Worm (Caenorhabditis elegans) whole organism, L4 larva: ENCODE data around the gene C18A3.10.

Experiments
- D1046.2 ChIP-seq: fragments of 200-800 bp; sonication (Bioruptor generic); IDR thresholded peaks from 2 replicates; pipeline ENCODE4 v1.3.6; 2022; ENCODE audit warnings: missing genetic modification characterization, missing compliant biosample characterization
- F44E2.7 ChIP-seq: fragments of 200-800 bp; sonication (Bioruptor generic); IDR thresholded peaks from 2 replicates; pipeline ENCODE4 v2.1.2; 2022; ENCODE audit warnings: missing genetic modification characterization, missing compliant biosample characterization
- T20F7.1 ChIP-seq: fragments of 200-800 bp; sonication (Bioruptor generic); optimal IDR thresholded peaks from 2 replicates; lab custom pipeline; 2018; ENCODE audit warnings: mild to moderate bottlenecking, missing genetic modification characterization, missing compliant biosample characterization
- Y48G9A.11 ChIP-seq: fragments of 200-800 bp; sonication (Bioruptor generic); IDR thresholded peaks from 2 replicates; pipeline ENCODE4 v1.3.6; 2022; ENCODE audit warnings: missing genetic modification reagents, missing genetic modification characterization, missing compliant biosample characterization
- ZK337.2 ChIP-seq: fragments of 200-800 bp; sonication (Bioruptor generic); IDR thresholded peaks from 2 replicates; pipeline ENCODE4 v1.3.6; 2022; ENCODE audit warnings: missing genetic modification reagents, missing genetic modification characterization, missing compliant biosample characterization
- ama-1 ChIP-seq: fragments of 150-350 bp; optimal IDR thresholded peaks from 2 replicates; lab custom pipeline; 2014; ENCODE audit warnings: inconsistent platforms, mixed read lengths
- arid-1 ChIP-seq: fragments of 200-800 bp; sonication (Bioruptor generic); conservative IDR thresholded peaks from 2 replicates; pipeline ENCODE4 v1.3.6; 2022; ENCODE audit warnings: missing genetic modification reagents, missing genetic modification characterization, missing compliant biosample characterization
- ceh-32 ChIP-seq: sonication (generic microtip); optimal IDR thresholded peaks from 2 replicates; lab custom pipeline; 2016; ENCODE audit warnings: mild to moderate bottlenecking, missing genetic modification characterization, missing compliant biosample characterization; ENCODE audit not compliant: poor library complexity
- ceh-44 ChIP-seq: fragments of 200-800 bp; sonication (Bioruptor generic); IDR thresholded peaks from 2 replicates; pipeline ENCODE4 v1.3.6; 2022; ENCODE audit warnings: missing genetic modification reagents, missing genetic modification characterization, missing compliant biosample characterization
- ceh-62 ChIP-seq: sonication (generic microtip); optimal IDR thresholded peaks from 2 replicates; lab custom pipeline; 2017; ENCODE audit warnings: missing biosample characterization, missing genetic modification characterization
- ces-1 ChIP-seq: fragments of 150-350 bp; sonication (generic microtip); optimal IDR thresholded peaks from 4 replicates; lab custom pipeline; 2014; ENCODE audit warnings: missing biosample characterization, missing genetic modification reagents, missing genetic modification characterization
- ctbp-1 ChIP-seq: fragments of 200-800 bp; sonication (Bioruptor generic); IDR thresholded peaks from 2 replicates; pipeline ENCODE4 v1.3.6; 2022; ENCODE audit warnings: missing genetic modification reagents, missing genetic modification characterization, missing compliant biosample characterization
- dmd-9 ChIP-seq: fragments of 200-800 bp; sonication (Bioruptor generic); IDR thresholded peaks from 2 replicates; pipeline ENCODE4 v1.3.6; 2022; ENCODE audit warnings: missing genetic modification reagents, missing genetic modification characterization, missing compliant biosample characterization
- egl-43 ChIP-seq: fragments of 200-800 bp; sonication (Bioruptor generic); IDR thresholded peaks from 2 replicates; pipeline ENCODE4 v1.3.6; 2022; ENCODE audit warnings: missing genetic modification reagents, missing genetic modification characterization, missing compliant biosample characterization
- fkh-10 ChIP-seq: fragments of 150-350 bp; optimal IDR thresholded peaks from 2 replicates; lab custom pipeline; 2014; ENCODE audit warnings: missing biosample characterization, missing genetic modification reagents, missing genetic modification characterization
- hif-1 ChIP-seq, 2 experiments: sonication (generic microtip); optimal IDR thresholded peaks; 2 replicates each; lab custom pipeline; 2016 to 2017; ENCODE audit warnings: missing compliant biosample characterization in 2 of 2, missing genetic modification characterization in 2 of 2, missing genetic modification reagents in 2 of 2, missing genotype in 2 of 2, mild to moderate bottlenecking in 1 of 2
- hmg-1.1 ChIP-seq: fragments of 200-800 bp; sonication (Bioruptor generic); IDR thresholded peaks from 2 replicates; pipeline ENCODE4 v1.3.6; 2022; ENCODE audit warnings: missing genetic modification reagents, missing genetic modification characterization, missing compliant biosample characterization
- lim-7 ChIP-seq: fragments of 200-800 bp; sonication (Bioruptor generic); IDR thresholded peaks from 2 replicates; pipeline ENCODE4 v1.3.6; 2022; ENCODE audit warnings: missing genetic modification characterization, missing compliant biosample characterization
- lin-38 ChIP-seq: fragments of 200-800 bp; sonication (Bioruptor generic); IDR thresholded peaks from 2 replicates; pipeline ENCODE4 v1.3.6; 2022; ENCODE audit warnings: missing genetic modification reagents, missing genetic modification characterization, missing compliant biosample characterization
- lir-3 ChIP-seq: sonication (generic microtip); optimal IDR thresholded peaks from 2 replicates; lab custom pipeline; 2016; ENCODE audit warnings: mild to moderate bottlenecking, missing genetic modification characterization, missing compliant biosample characterization
- madf-5 ChIP-seq, 2 experiments: fragments of 200-800 bp; sonication (Bioruptor generic); IDR thresholded peaks; 2 replicates each; pipeline ENCODE4 v1.3.6; 2022; ENCODE audit warnings: missing compliant biosample characterization in 2 of 2, missing genetic modification characterization in 2 of 2
- mep-1 ChIP-seq: fragments of 150-350 bp; sonication (generic microtip); optimal IDR thresholded peaks from 3 replicates; lab custom pipeline; 2014; ENCODE audit warnings: missing biosample characterization, missing genetic modification characterization
- mes-2 ChIP-seq: sonication (generic microtip); optimal IDR thresholded peaks from 2 replicates; lab custom pipeline; 2016; ENCODE audit warnings: missing genotype, mild to moderate bottlenecking, missing genetic modification characterization, missing compliant biosample characterization; ENCODE audit not compliant: poor library complexity, severe bottlenecking
- mxl-2 ChIP-seq: fragments of 200-800 bp; sonication (Bioruptor generic); conservative IDR thresholded peaks from 2 replicates; pipeline ENCODE4 v1.3.6; 2022; ENCODE audit warnings: missing genetic modification reagents, missing genetic modification characterization, missing compliant biosample characterization
- mxl-3 ChIP-seq: fragments of 200-800 bp; sonication (Bioruptor generic); optimal IDR thresholded peaks from 2 replicates; lab custom pipeline; 2018; ENCODE audit warnings: mild to moderate bottlenecking, missing genetic modification characterization, missing compliant biosample characterization
- nhr-102 ChIP-seq: sonication (generic microtip); optimal IDR thresholded peaks from 2 replicates; lab custom pipeline; 2016; ENCODE audit warnings: mild to moderate bottlenecking, missing genetic modification characterization, moderate library complexity, missing compliant biosample characterization
- nhr-41 ChIP-seq: fragments of 200-800 bp; sonication (Bioruptor generic); IDR thresholded peaks from 2 replicates; pipeline ENCODE4 v1.3.6; 2022; ENCODE audit warnings: missing genetic modification reagents, missing genetic modification characterization, missing compliant biosample characterization
- nhr-48 ChIP-seq: sonication (generic microtip); optimal IDR thresholded peaks from 2 replicates; lab custom pipeline; 2016; ENCODE audit warnings: mild to moderate bottlenecking, missing genetic modification characterization, missing compliant biosample characterization
- nhr-6 ChIP-seq: fragments of 150-350 bp; optimal IDR thresholded peaks from 2 replicates; lab custom pipeline; 2014; ENCODE audit warnings: missing biosample characterization, missing genetic modification characterization
- php-3 ChIP-seq: fragments of 200-800 bp; sonication (Bioruptor generic); IDR thresholded peaks from 2 replicates; pipeline ENCODE4 v1.3.6; 2022; ENCODE audit warnings: missing genetic modification reagents, missing genetic modification characterization, missing compliant biosample characterization
- pqm-1 ChIP-seq: sonication (generic microtip); optimal IDR thresholded peaks from 2 replicates; lab custom pipeline; 2017; ENCODE audit warnings: missing biosample characterization, missing genetic modification characterization
- rbr-2 ChIP-seq: sonication (generic microtip); optimal IDR thresholded peaks from 2 replicates; lab custom pipeline; 2016; ENCODE audit warnings: missing genotype, missing genetic modification characterization, missing compliant biosample characterization
- snpc-1.2 ChIP-seq: fragments of 200-800 bp; sonication (Bioruptor generic); IDR thresholded peaks from 2 replicates; pipeline ENCODE4 v1.3.6; 2022; ENCODE audit warnings: missing genetic modification reagents, missing genetic modification characterization, missing compliant biosample characterization
- snpc-4 ChIP-seq: fragments of 150-350 bp; optimal IDR thresholded peaks from 2 replicates; lab custom pipeline; 2014; ENCODE audit warnings: missing biosample characterization, missing genetic modification characterization
- spr-1 ChIP-seq: sonication (generic microtip); optimal IDR thresholded peaks from 2 replicates; lab custom pipeline; 2016; ENCODE audit warnings: mild to moderate bottlenecking, missing genetic modification characterization, missing compliant biosample characterization
- unc-62 ChIP-seq, 3 experiments: fragments of 150-350 bp in 1 of 3; sonication (generic microtip); optimal IDR thresholded peaks in 2 of 3; peaks in 1 of 3; 1 replicate in 1 of 3; 2 replicates in 2 of 3; lab custom pipeline; 2014 to 2017; ENCODE audit warnings: missing biosample characterization in 3 of 3, missing genetic modification characterization in 3 of 3, missing genetic modification reagents in 3 of 3, missing genotype in 1 of 3
- vab-7 ChIP-seq: fragments of 200-800 bp; sonication (Bioruptor generic); IDR thresholded peaks from 2 replicates; pipeline ENCODE4 v1.3.6; 2022; ENCODE audit warnings: missing genetic modification reagents, missing genetic modification characterization, missing compliant biosample characterization
- zip-2 ChIP-seq: fragments of 150-350 bp; optimal IDR thresholded peaks from 2 replicates; lab custom pipeline; 2014; ENCODE audit warnings: missing biosample characterization, missing genetic modification characterization

The C18A3.10 gene

DNA sequence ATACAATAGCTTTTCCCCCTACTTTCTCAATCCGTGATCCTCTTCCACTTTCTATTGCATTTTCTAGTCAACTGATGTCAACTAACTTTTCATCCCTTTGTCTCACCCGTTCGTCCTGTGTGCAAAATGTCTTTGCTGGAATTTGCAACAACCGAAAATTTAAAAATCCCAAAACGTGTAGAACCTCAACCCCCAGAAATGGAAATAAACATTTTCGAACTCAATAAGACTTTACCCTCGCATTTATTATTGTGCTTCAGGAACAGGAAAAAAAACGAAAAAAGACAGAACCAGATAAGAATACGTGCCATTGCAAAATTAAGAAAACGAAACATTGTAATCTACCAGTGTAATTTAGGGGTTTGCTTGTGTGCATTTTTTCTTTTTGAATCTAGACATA is 3.5 kb downstream of the C18A3.10 start:
- TF ChIP-seq Y48G9A.11 (GFP tag; lab: Robert Waterston, UW) (peak; percentile 26; the same call in 1 of the 2 replicates), ceh-44 (GFP tag; lab: Robert Waterston, UW) (no peak), lir-3 (tag; lab: Kevin White, UChicago) (no peak), ceh-32 (tag; lab: Kevin White, UChicago) (no peak), mes-2 (tag; lab: Kevin White, UChicago) (peak; percentile 4), mep-1 (tag; lab: Kevin White, UChicago) (peak; percentile 5), ama-1 (lab: Kevin White, UChicago) (peak; percentile 81), snpc-1.2 (GFP tag; lab: Robert Waterston, UW) (0 out of 2 replicates have a peak, but pooled peaks have one; percentile 8), egl-43 (no peak), arid-1 (GFP tag; lab: Robert Waterston, UW) (0 out of 2 replicates have a peak, but pooled peaks have one; percentile 20), T20F7.1 (GFP tag; lab: Kevin White, UChicago) (peak; percentile 30), php-3 (0 out of 2 replicates have a peak, but pooled peaks have one; percentile 25), spr-1 (tag; lab: Kevin White, UChicago) (peak; percentile 34)

DNA sequence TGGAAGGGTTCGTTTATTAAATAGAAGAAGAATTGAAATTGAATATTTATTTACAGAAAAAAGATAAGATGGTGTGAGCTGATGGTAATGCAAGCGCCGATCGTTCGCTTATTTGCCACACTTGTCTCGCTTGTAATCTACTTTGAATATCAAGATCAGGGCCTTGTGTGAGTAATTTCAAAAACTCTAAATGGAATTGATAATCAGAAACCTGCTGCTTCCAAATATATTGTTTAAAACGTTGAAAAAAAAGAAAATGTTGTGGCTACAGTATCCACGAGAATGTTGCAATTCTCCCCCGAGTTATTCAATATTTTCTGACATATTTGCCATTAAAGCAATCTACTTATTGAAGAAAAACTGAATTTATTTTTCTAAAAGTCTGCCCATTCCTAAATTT is 4.8 kb downstream of the C18A3.10 start:
- no peak for TF ChIP-seq ZK337.2
- peak in 1 of 2 experiments; percentile 53 for TF ChIP-seq unc-62 (GFP tag; optimal IDR thresholded peaks at IDR 0.05 in 1 of 2; lab: Kevin White, UChicago)
- no peak for TF ChIP-seq unc-62 (tag; optimal IDR thresholded peaks at IDR 0.05; lab: Kevin White, UChicago)
- no peak for TF ChIP-seq vab-7 (GFP tag; lab: Robert Waterston, UW)
- no peak for TF ChIP-seq lim-7 (GFP tag; lab: Robert Waterston, UW)
- no peak for TF ChIP-seq D1046.2 (GFP tag; lab: Robert Waterston, UW)
- no peak for TF ChIP-seq zip-2 (tag; lab: Kevin White, UChicago)
- no peak for TF ChIP-seq mxl-3

DNA sequence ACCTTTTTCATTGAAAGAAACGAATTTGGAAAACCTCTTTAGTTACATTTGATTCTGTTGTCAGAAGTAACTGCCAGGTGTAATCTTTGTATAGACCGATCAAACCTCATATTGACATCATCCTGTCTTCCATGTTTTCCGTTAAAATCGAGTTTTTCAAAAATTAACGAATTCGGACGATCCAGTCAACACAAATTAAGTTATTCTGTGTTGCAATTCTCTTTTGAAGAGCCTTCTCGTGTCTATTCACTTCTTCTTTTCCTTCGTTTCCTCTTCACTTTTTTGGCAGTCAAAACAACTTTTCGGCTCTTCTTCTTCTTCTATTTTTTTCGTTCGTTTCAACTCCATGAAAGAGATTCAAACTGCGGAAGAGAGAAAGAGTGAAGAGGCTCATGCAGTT is 7.5 kb downstream of the C18A3.10 start:
- TF ChIP-seq ces-1 (GFP tag; lab: Kevin White, UChicago) (peak; percentile 81), D1046.2 (GFP tag; lab: Robert Waterston, UW) (no peak), nhr-6 (tag; lab: Kevin White, UChicago) (no peak), Y48G9A.11 (GFP tag; lab: Robert Waterston, UW) (no peak), pqm-1 (no peak), egl-43 (no peak), lin-38 (no peak), mxl-3 (no peak), ceh-44 (GFP tag; lab: Robert Waterston, UW) (no peak), F44E2.7 (GFP tag; lab: Robert Waterston, UW) (no peak), rbr-2 (tag; lab: Kevin White, UChicago) (peak; percentile 18), arid-1 (GFP tag; lab: Robert Waterston, UW) (no peak), snpc-4 (tag; lab: Kevin White, UChicago) (no peak), madf-5 (GFP tag; IDR thresholded peaks at IDR 0.05; lab: Robert Waterston, UW) (no peak), unc-62 (GFP tag; optimal IDR thresholded peaks at IDR 0.05 in 1 of 2; lab: Kevin White, UChicago) (peak in 1 of 2 experiments; percentile 85), unc-62 (tag; optimal IDR thresholded peaks at IDR 0.05; lab: Kevin White, UChicago) (no peak), hif-1 (tag; optimal IDR thresholded peaks at IDR 0.05; lab: Kevin White, UChicago) (no peak), ctbp-1 (peak; percentile 48), mxl-2 (GFP tag; lab: Robert Waterston, UW) (no peak), nhr-48 (tag; lab: Kevin White, UChicago) (no peak), nhr-102 (no peak), mep-1 (tag; lab: Kevin White, UChicago) (no peak), fkh-10 (GFP tag; lab: Kevin White, UChicago) (peak; percentile 82), nhr-41 (GFP tag; lab: Robert Waterston, UW) (no peak), dmd-9 (GFP tag; lab: Robert Waterston, UW) (no peak), zip-2 (tag; lab: Kevin White, UChicago) (no peak), ceh-62 (tag; lab: Kevin White, UChicago) (no peak), hmg-1.1 (GFP tag; lab: Robert Waterston, UW) (0 out of 2 replicates have a peak, but pooled peaks have one; percentile 24)
